Fruit fly (Drosophila melanogaster) S2 (cell line): ENCODE data around the gene Ubc87F.

Experiments
- CG8478 ChIP-seq: fragments of >200 bp; optimal IDR thresholded peaks from 2 replicates; lab custom pipeline; 2018
- CTCF ChIP-seq, 2 experiments: fragments of >200 bp; optimal IDR thresholded peaks; 2 replicates each; lab custom pipeline; 2018

- no peak for TF ChIP-seq CG8478
- no peak for TF ChIP-seq CTCF (optimal IDR thresholded peaks at IDR 0.05; lab: Kevin White, UChicago)
Observed at dm6 chr3R:13672898-13673297, 45.1 kb downstream of the Ubc87F start.
